Worm (Caenorhabditis elegans) whole organism, L4 larva: ENCODE data around the gene daf-14.

Experiments
- nhr-42 ChIP-seq: fragments of 200-800 bp; sonication (Bioruptor generic); IDR thresholded peaks from 2 replicates; pipeline ENCODE4 v1.3.6; 2022; ENCODE audit warnings: missing genetic modification characterization, missing compliant biosample characterization
- nhr-76 ChIP-seq: fragments of 150-350 bp; optimal IDR thresholded peaks from 2 replicates; lab custom pipeline; 2014; ENCODE audit warnings: missing biosample characterization, missing genetic modification characterization

The daf-14 gene

DNA sequence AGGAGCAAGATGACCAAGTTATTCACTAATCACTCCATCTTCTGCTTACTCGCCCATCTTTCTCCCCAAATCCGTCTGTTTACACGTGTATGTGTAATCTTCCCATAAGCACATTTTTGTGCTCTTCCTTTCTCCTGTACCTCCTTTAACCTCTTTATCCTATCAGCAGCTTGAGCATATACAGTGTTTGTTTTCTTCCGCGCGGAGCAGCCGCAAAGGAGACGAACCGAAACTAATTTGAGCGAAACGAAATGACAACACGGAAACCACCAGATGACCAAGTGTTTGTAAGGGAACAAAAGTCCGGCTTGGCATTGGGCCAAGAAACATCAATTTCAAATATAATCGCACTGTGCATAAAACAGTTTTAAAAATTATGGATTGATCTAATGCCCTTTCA, 54.0 kb downstream of the daf-14 start:
- TF ChIP-seq nhr-76 (no peak), nhr-42 (GFP tag; lab: Robert Waterston, UW) (0 out of 2 replicates have a peak, but pooled peaks have one; percentile 6)
